Fruit fly (Drosophila melanogaster) whole organism, prepupa: ENCODE results near the gene dpr7.

Experiments
- CG3032 ChIP-seq: fragments of 200-800 bp; optimal IDR thresholded peaks from 2 replicates; lab custom pipeline; 2019; ENCODE audit warnings: missing biosample characterization, mild to moderate bottlenecking, missing genetic modification characterization, moderate library complexity
- spab ChIP-seq: fragments of 200-800 bp; sonication (Bioruptor generic); optimal IDR thresholded peaks from 2 replicates; lab custom pipeline; 2017; ENCODE audit warnings: missing biosample characterization, mild to moderate bottlenecking, missing genetic modification characterization, missing genetic modification reagents
- ss ChIP-seq, 2 experiments: fragments of 200-800 bp; sonication (Bioruptor generic); optimal IDR thresholded peaks; 2 replicates in 1 of 2; 3 replicates in 1 of 2; lab custom pipeline; 2017 to 2018; ENCODE audit warnings: mild to moderate bottlenecking in 2 of 2, missing biosample characterization in 2 of 2, missing genetic modification characterization in 2 of 2, moderate library complexity in 1 of 2

dm6 chr4:227648-228047 is 25.5 kb downstream of the dpr7 start, which contains the start of the genes CG31999 and yellow-h:
- no peak for TF ChIP-seq spab (GFP tag; lab: Kevin White, UChicago)
- TF ChIP-seq ss (GFP tag; optimal IDR thresholded peaks at IDR 0.05; lab: Kevin White, UChicago): no peak
- no peak for TF ChIP-seq CG3032 (tag; lab: Kevin White, UChicago)
